Fruit fly (Drosophila melanogaster): Measurements from ENCODE around the gene CG43998.

DNA sequence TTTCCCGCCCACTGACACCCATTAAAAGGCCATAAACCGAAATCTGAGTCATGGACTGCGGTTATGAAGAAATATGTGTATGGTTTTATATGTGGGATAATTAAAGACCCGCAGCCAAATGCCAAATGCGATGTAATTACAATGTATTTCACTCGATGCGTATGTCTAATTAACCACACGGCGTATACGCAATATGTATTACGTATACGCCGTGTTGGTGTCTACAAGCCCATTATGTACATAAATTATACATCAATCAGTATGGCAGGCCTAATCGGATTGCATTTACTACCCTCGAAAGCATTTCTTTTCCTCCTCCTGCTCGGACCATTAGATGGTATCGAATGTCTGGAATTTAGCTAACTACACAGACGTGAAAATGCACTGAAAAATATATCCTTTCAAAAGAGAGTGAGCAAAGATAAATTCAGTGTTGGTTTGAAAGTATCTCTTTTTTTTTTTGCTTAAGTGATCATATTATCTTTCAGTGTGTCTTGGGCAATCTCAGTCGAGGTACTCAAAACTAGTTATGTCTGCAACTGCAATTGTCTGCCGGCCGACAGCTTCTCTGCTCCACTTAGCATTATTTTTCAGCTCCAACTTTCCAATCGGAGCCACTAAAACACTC is 18.4 kb downstream of the CG43998 start:
- no peak for TF ChIP-seq psq (optimal IDR thresholded peaks at IDR 0.05)
- TF ChIP-seq Sin3A (optimal IDR thresholded peaks at IDR 0.05): no peak
- TF ChIP-seq ttk (optimal IDR thresholded peaks at IDR 0.05): no peak
- TF ChIP-seq Myc (optimal IDR thresholded peaks at IDR 0.05): no peak
- no peak for TF ChIP-seq h (optimal IDR thresholded peaks at IDR 0.05)
